Worm (Caenorhabditis elegans) whole organism, mixed stage, embryonic: Measurements from ENCODE around the gene F10E7.5.

ENCODE experiments used
- M03D4.4 ChIP-seq: sonication (generic microtip); optimal IDR thresholded peaks from 2 replicates; lab custom pipeline; 2017; ENCODE audit warnings: mild to moderate bottlenecking, missing genetic modification characterization, missing compliant biosample characterization
- bed-3 ChIP-seq: fragments of 200-800 bp; sonication (Bioruptor generic); optimal IDR thresholded peaks from 3 replicates; lab custom pipeline; 2018; ENCODE audit warnings: mild to moderate bottlenecking, missing genetic modification characterization, moderate library complexity, missing compliant biosample characterization
- blmp-1 ChIP-seq: fragments of 150-350 bp; optimal IDR thresholded peaks from 2 replicates; lab custom pipeline; 2014; ENCODE audit warnings: missing biosample characterization, missing genetic modification characterization
- ceh-43 ChIP-seq: fragments of 200-800 bp; sonication (Bioruptor generic); optimal IDR thresholded peaks from 2 replicates; lab custom pipeline; 2018; ENCODE audit warnings: mild to moderate bottlenecking, missing genetic modification characterization, moderate library complexity, missing compliant biosample characterization
- ceh-83 ChIP-seq: fragments of 200-800 bp; sonication (Bioruptor generic); optimal IDR thresholded peaks from 2 replicates; lab custom pipeline; 2018; ENCODE audit warnings: mild to moderate bottlenecking, missing genetic modification characterization, missing compliant biosample characterization
- ces-1 ChIP-seq: fragments of 150-350 bp; optimal IDR thresholded peaks from 2 replicates; lab custom pipeline; 2014; ENCODE audit warnings: missing biosample characterization, missing genetic modification reagents, missing genetic modification characterization
- cnd-1 ChIP-seq: fragments of 200-800 bp; sonication (Bioruptor generic); optimal IDR thresholded peaks from 2 replicates; lab custom pipeline; 2018; ENCODE audit warnings: mild to moderate bottlenecking, missing genetic modification characterization, missing compliant biosample characterization
- drap-1 ChIP-seq: fragments of 200-800 bp; sonication (Bioruptor generic); optimal IDR thresholded peaks from 3 replicates; lab custom pipeline; 2018; ENCODE audit warnings: mild to moderate bottlenecking, missing genetic modification characterization, missing compliant biosample characterization
- elt-1 ChIP-seq: sonication (generic microtip); optimal IDR thresholded peaks from 2 replicates; lab custom pipeline; 2017; ENCODE audit warnings: missing genetic modification characterization, mild to moderate bottlenecking, missing compliant biosample characterization, antibody characterized with exemption, moderate library complexity, borderline replicate concordance; ENCODE audit not compliant: insufficient read depth
- flh-1 ChIP-seq: fragments of 200-800 bp; sonication (Bioruptor generic); optimal IDR thresholded peaks from 2 replicates; lab custom pipeline; 2018; ENCODE audit warnings: mild to moderate bottlenecking, missing genetic modification characterization, moderate library complexity, missing compliant biosample characterization
- ham-2 ChIP-seq: fragments of 200-800 bp; sonication (Bioruptor generic); optimal IDR thresholded peaks from 2 replicates; lab custom pipeline; 2018; ENCODE audit warnings: mild to moderate bottlenecking, missing genetic modification characterization, missing compliant biosample characterization
- hlh-1 ChIP-seq: fragments of 150-350 bp; optimal IDR thresholded peaks from 2 replicates; lab custom pipeline; 2014; ENCODE audit warnings: missing biosample characterization, missing genetic modification reagents, missing genetic modification characterization
- lin-13 ChIP-seq: fragments of 150-350 bp; optimal IDR thresholded peaks from 2 replicates; lab custom pipeline; 2014; ENCODE audit warnings: missing biosample characterization, missing genetic modification characterization
- lin-32 ChIP-seq: fragments of 200-800 bp; sonication (Bioruptor generic); optimal IDR thresholded peaks from 2 replicates; lab custom pipeline; 2018; ENCODE audit warnings: mild to moderate bottlenecking, missing genetic modification characterization, missing compliant biosample characterization
- lsy-2 ChIP-seq: fragments of 150-350 bp; optimal IDR thresholded peaks from 2 replicates; lab custom pipeline; 2014; ENCODE audit warnings: missing biosample characterization, missing genetic modification characterization
- mab-5 ChIP-seq: fragments of 150-350 bp; optimal IDR thresholded peaks from 2 replicates; lab custom pipeline; 2014; ENCODE audit warnings: missing biosample characterization, missing genetic modification characterization
- mep-1 ChIP-seq: fragments of 150-350 bp; optimal IDR thresholded peaks from 2 replicates; lab custom pipeline; 2017; ENCODE audit warnings: missing biosample characterization, missing genetic modification reagents, missing genetic modification characterization, inconsistent platforms
- mls-2 ChIP-seq: sonication (generic microtip); optimal IDR thresholded peaks from 2 replicates; lab custom pipeline; 2016; ENCODE audit warnings: mild to moderate bottlenecking, missing genetic modification characterization, moderate library complexity, missing compliant biosample characterization
- nhr-12 ChIP-seq: fragments of 150-350 bp; optimal IDR thresholded peaks from 2 replicates; lab custom pipeline; 2014; ENCODE audit warnings: missing biosample characterization, missing genetic modification characterization
- nhr-2 ChIP-seq: fragments of 150-350 bp; optimal IDR thresholded peaks from 2 replicates; lab custom pipeline; 2014; ENCODE audit warnings: missing biosample characterization, missing genetic modification characterization
- nhr-237 ChIP-seq: fragments of 150-350 bp; optimal IDR thresholded peaks from 2 replicates; lab custom pipeline; 2014; ENCODE audit warnings: missing biosample characterization, missing genetic modification characterization
- nhr-28 ChIP-seq: fragments of 150-350 bp; optimal IDR thresholded peaks from 2 replicates; lab custom pipeline; 2014; ENCODE audit warnings: missing biosample characterization, missing genetic modification characterization
- nhr-76 ChIP-seq: sonication (generic microtip); optimal IDR thresholded peaks from 2 replicates; lab custom pipeline; 2017; ENCODE audit warnings: missing biosample characterization, missing genetic modification characterization
- pha-4 ChIP-seq: fragments of 150-350 bp; optimal IDR thresholded peaks from 2 replicates; lab custom pipeline; 2018; ENCODE audit warnings: missing biosample characterization, missing genetic modification reagents, missing genetic modification characterization
- sem-2 ChIP-seq: fragments of 200-800 bp; sonication (Bioruptor generic); optimal IDR thresholded peaks from 2 replicates; lab custom pipeline; 2018; ENCODE audit warnings: mild to moderate bottlenecking, missing genetic modification characterization, missing compliant biosample characterization
- snpc-4 ChIP-seq: fragments of 150-350 bp; optimal IDR thresholded peaks from 2 replicates; lab custom pipeline; 2014; ENCODE audit warnings: missing biosample characterization, missing genetic modification characterization
- sptf-1 ChIP-seq: sonication (generic microtip); optimal IDR thresholded peaks from 2 replicates; lab custom pipeline; 2017; ENCODE audit warnings: mild to moderate bottlenecking, missing genetic modification characterization, moderate library complexity, missing compliant biosample characterization
- tbx-8 ChIP-seq: fragments of 200-800 bp; sonication (Bioruptor generic); optimal IDR thresholded peaks from 2 replicates; lab custom pipeline; 2018; ENCODE audit warnings: mild to moderate bottlenecking, missing genetic modification characterization, moderate library complexity, missing compliant biosample characterization
- unc-62 ChIP-seq: fragments of 150-350 bp; optimal IDR thresholded peaks from 2 replicates; lab custom pipeline; 2014; ENCODE audit warnings: missing biosample characterization, missing genetic modification reagents, missing genetic modification characterization
- zip-8 ChIP-seq: fragments of 150-350 bp; optimal IDR thresholded peaks from 2 replicates; lab custom pipeline; 2014; ENCODE audit warnings: missing biosample characterization, missing genetic modification characterization

F10E7.5 gene

DNA sequence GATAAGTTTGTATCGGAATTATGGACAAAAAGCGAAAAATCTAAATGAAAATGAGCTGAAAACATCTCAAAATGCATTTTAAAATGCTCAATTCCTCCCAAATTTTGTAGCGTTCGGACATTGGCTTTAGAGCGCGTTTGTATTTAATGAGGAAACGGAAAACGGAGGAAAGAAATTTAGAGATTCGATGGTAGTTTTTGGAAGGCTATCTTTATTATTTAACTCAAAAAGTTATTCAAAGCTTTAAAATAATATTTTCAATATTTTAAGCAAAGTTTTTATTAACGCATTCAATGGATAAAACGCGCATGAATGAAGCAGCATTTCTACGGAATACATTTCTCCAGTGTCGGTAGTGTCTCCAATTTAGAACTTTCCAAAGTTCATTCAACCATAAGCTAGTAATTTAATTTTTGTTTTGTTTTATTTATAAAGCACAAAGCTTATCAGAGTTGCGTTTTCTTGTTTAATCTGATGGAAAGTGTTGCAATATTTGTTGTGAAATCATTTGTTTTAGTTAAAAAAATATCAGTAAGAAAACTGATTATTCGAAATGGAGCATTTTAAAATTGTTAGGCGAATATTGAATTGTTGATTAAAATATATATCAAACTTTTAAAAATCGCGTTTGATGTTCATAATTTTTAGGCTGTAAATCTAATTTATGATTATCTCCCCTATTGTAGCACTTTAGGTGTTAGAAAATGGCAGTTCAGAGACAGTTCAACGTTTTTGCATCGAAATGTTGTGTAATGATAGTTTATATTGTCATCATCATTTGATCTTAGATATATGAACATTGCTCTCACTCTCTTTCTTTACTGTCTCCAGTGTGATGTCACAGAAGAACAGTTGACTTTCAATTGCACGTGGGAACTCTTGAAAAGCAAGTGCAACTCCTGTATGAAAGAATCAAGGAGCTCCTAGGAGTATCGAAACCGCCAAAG is 38.9 kb upstream of the F10E7.5 start:
- TF ChIP-seq nhr-237 (peak; percentile 76), ces-1 (GFP tag; lab: Kevin White, UChicago) (peak; percentile 95), flh-1 (GFP tag; lab: Kevin White, UChicago) (no peak), hlh-1 (tag; lab: Kevin White, UChicago) (no peak), ceh-83 (GFP tag; lab: Kevin White, UChicago) (no peak), sptf-1 (tag; lab: Kevin White, UChicago) (peak; percentile 68), elt-1 (tag; lab: Kevin White, UChicago) (no peak), lsy-2 (tag; lab: Kevin White, UChicago) (peak; percentile 80), lin-13 (peak; percentile 4), unc-62 (GFP tag; lab: Kevin White, UChicago) (no peak), blmp-1 (tag; lab: Kevin White, UChicago) (no peak), nhr-2 (tag; lab: Kevin White, UChicago) (no peak), pha-4 (no peak), nhr-76 (tag; lab: Kevin White, UChicago) (no peak), ceh-43 (GFP tag; lab: Kevin White, UChicago) (no peak), bed-3 (GFP tag; lab: Kevin White, UChicago) (no peak), mep-1 (tag; lab: Kevin White, UChicago) (peak; percentile 63), snpc-4 (tag; lab: Kevin White, UChicago) (no peak), lin-32 (no peak), cnd-1 (tag; lab: Kevin White, UChicago) (peak; percentile 30), drap-1 (no peak)

DNA sequence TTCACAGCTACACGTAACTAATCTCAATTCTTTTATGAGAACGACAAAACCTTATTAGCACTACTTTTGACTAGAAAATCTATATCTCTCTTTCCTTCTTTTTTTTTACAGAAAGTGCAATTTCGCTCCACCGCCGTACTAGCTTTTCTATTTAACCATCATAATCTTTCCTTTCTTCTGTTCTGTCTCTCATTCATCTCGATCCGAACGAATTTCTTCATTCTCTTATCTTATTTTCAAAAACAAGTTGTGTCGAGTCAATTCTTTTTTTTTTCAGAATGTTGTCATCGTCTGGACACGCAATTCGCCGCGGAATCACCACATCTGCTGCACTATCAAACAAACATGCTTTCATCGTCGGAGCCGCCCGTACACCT is 38.3 kb upstream of the F10E7.5 start, which contains the start of gene kat-1:
Gene kat-1, plus strand, starts transcription at position 278 of the 377 bp plus-strand sequence.
- TF ChIP-seq ceh-83 (GFP tag; lab: Kevin White, UChicago) (no peak), snpc-4 (tag; lab: Kevin White, UChicago) (no peak), cnd-1 (tag; lab: Kevin White, UChicago) (no peak), lin-13 (no peak), lin-32 (no peak), M03D4.4 (tag; lab: Kevin White, UChicago) (no peak), zip-8 (tag; lab: Kevin White, UChicago) (no peak), nhr-76 (tag; lab: Kevin White, UChicago) (no peak), ham-2 (no peak), mep-1 (tag; lab: Kevin White, UChicago) (no peak), ces-1 (GFP tag; lab: Kevin White, UChicago) (no peak), sem-2 (GFP tag; lab: Kevin White, UChicago) (no peak), nhr-12 (tag; lab: Kevin White, UChicago) (no peak), pha-4 (no peak), blmp-1 (tag; lab: Kevin White, UChicago) (no peak)

DNA sequence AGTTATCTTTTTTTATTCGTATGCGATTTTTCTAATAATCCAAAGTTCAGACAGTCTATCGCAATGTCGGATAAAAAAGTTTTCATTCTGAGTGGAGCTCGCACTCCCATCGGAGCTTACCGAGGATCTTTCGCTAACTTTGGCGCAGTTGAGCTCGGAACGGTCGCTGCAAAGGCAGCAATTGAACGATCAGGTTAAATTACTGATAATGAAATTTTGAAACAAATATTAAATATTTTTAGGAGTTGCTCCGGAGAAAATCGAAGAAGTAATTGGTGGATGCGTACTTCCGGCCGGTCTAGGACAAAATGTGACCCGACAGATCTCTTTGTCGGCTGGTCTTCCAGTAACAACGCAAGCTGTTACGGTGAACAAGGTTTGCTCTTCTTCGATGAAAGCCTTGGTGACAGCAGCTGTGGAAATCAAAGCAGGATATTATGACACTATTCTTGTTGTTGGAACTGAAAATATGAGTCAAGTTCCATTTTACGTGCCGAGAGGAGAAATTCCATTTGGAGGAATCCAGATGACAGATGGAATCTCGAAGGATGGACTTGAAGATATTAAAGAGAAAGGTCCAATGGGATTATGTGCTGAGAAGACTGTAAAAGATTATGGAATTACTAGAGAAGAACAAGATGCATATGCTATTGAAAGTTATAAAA is 36.1 kb upstream of the F10E7.5 start, which contains the start of gene T02G5.7:
Gene T02G5.7, plus strand, starts transcription at position 51 of the 665 bp plus-strand sequence.
- TF ChIP-seq mab-5 (no peak), ceh-83 (GFP tag; lab: Kevin White, UChicago) (no peak), M03D4.4 (tag; lab: Kevin White, UChicago) (no peak), drap-1 (no peak), elt-1 (tag; lab: Kevin White, UChicago) (no peak), cnd-1 (tag; lab: Kevin White, UChicago) (no peak), mls-2 (tag; lab: Kevin White, UChicago) (no peak), pha-4 (no peak), lin-32 (no peak), nhr-28 (tag; lab: Kevin White, UChicago) (no peak), snpc-4 (tag; lab: Kevin White, UChicago) (no peak), hlh-1 (tag; lab: Kevin White, UChicago) (no peak), nhr-2 (tag; lab: Kevin White, UChicago) (no peak), tbx-8 (GFP tag; lab: Kevin White, UChicago) (no peak), nhr-12 (tag; lab: Kevin White, UChicago) (no peak), flh-1 (GFP tag; lab: Kevin White, UChicago) (no peak), bed-3 (GFP tag; lab: Kevin White, UChicago) (no peak), sptf-1 (tag; lab: Kevin White, UChicago) (no peak)
